Worm (Caenorhabditis elegans) whole organism, early embryonic: ENCODE measurements around the gene tbc-8.

Experiments used
- F13C5.2 ChIP-seq: sonication (generic microtip); optimal IDR thresholded peaks from 2 replicates; lab custom pipeline; 2017; ENCODE audit warnings: mild to moderate bottlenecking, missing genetic modification characterization, inconsistent platforms, missing compliant biosample characterization
- aly-1 ChIP-seq: sonication (generic microtip); optimal IDR thresholded peaks from 2 replicates; lab custom pipeline; 2016; ENCODE audit warnings: missing genetic modification characterization, missing compliant biosample characterization
- ama-1 ChIP-seq: fragments of 150-350 bp; optimal IDR thresholded peaks from 2 replicates; lab custom pipeline; 2014
- ceh-13 ChIP-seq: fragments of 200-800 bp; sonication (Bioruptor generic); optimal IDR thresholded peaks from 2 replicates; lab custom pipeline; 2018; ENCODE audit warnings: mild to moderate bottlenecking, missing genetic modification characterization, missing compliant biosample characterization
- ceh-36 ChIP-seq: sonication (generic microtip); optimal IDR thresholded peaks from 2 replicates; lab custom pipeline; 2016; ENCODE audit warnings: missing genetic modification characterization, inconsistent platforms, missing compliant biosample characterization
- ets-7 ChIP-seq: sonication (generic microtip); optimal IDR thresholded peaks from 2 replicates; lab custom pipeline; 2016; ENCODE audit warnings: missing genotype, missing genetic modification characterization, missing compliant biosample characterization
- flt-1 ChIP-seq: fragments of 200-800 bp; sonication (Bioruptor generic); IDR thresholded peaks from 2 replicates; pipeline ENCODE4 v1.3.6; 2022; ENCODE audit warnings: missing genetic modification characterization, missing compliant biosample characterization
- hnd-1 ChIP-seq: sonication (generic microtip); optimal IDR thresholded peaks from 2 replicates; lab custom pipeline; 2016; ENCODE audit warnings: missing genetic modification characterization, missing compliant biosample characterization
- sea-1 ChIP-seq: fragments of 200-800 bp; sonication (Bioruptor generic); conservative IDR thresholded peaks from 2 replicates; pipeline ENCODE4 v1.3.6; 2022; ENCODE audit warnings: missing genetic modification characterization, missing compliant biosample characterization
- tbx-37 ChIP-seq: fragments of 200-800 bp; sonication (Bioruptor generic); conservative IDR thresholded peaks from 2 replicates; pipeline ENCODE4 v1.3.6; 2022; ENCODE audit warnings: missing genetic modification reagents, missing genetic modification characterization, missing compliant biosample characterization
- tra-4 ChIP-seq: sonication (generic microtip); optimal IDR thresholded peaks from 2 replicates; lab custom pipeline; 2017; ENCODE audit warnings: missing genetic modification characterization, missing compliant biosample characterization

ce11 chrIII:10358751-10359150, 6.0 kb upstream of the tbc-8 start:
- TF ChIP-seq hnd-1 (tag; lab: Kevin White, UChicago), result no peak
- no peak for TF ChIP-seq tbx-37
- TF ChIP-seq ama-1 (lab: Kevin White, UChicago), result no peak
- no peak for TF ChIP-seq tra-4 (tag; lab: Kevin White, UChicago)
- no peak for TF ChIP-seq ceh-36 (tag; lab: Kevin White, UChicago)
- no peak for TF ChIP-seq sea-1 (GFP tag; lab: Robert Waterston, UW)
- no peak for TF ChIP-seq flt-1 (GFP tag; lab: Robert Waterston, UW)
- no peak for TF ChIP-seq F13C5.2 (tag; lab: Kevin White, UChicago)
- TF ChIP-seq ceh-13 (GFP tag; lab: Kevin White, UChicago), result no peak
- no peak for TF ChIP-seq ets-7
- no peak for TF ChIP-seq aly-1 (tag; lab: Kevin White, UChicago)
